Worm (Caenorhabditis elegans) whole organism, early embryonic: ENCODE data around the gene lmtr-5.

Experiments used
- B0310.2 ChIP-seq: sonication (generic microtip); optimal IDR thresholded peaks from 2 replicates; lab custom pipeline; 2016; ENCODE audit warnings: mild to moderate bottlenecking, missing genetic modification characterization, missing compliant biosample characterization
- F13C5.2 ChIP-seq: sonication (generic microtip); optimal IDR thresholded peaks from 2 replicates; lab custom pipeline; 2017; ENCODE audit warnings: mild to moderate bottlenecking, missing genetic modification characterization, inconsistent platforms, missing compliant biosample characterization
- aly-1 ChIP-seq: sonication (generic microtip); optimal IDR thresholded peaks from 2 replicates; lab custom pipeline; 2016; ENCODE audit warnings: missing genetic modification characterization, missing compliant biosample characterization
- ama-1 ChIP-seq: fragments of 150-350 bp; optimal IDR thresholded peaks from 2 replicates; lab custom pipeline; 2014
- ceh-13 ChIP-seq: fragments of 200-800 bp; sonication (Bioruptor generic); optimal IDR thresholded peaks from 2 replicates; lab custom pipeline; 2018; ENCODE audit warnings: mild to moderate bottlenecking, missing genetic modification characterization, missing compliant biosample characterization
- ceh-36 ChIP-seq: sonication (generic microtip); optimal IDR thresholded peaks from 2 replicates; lab custom pipeline; 2016; ENCODE audit warnings: missing genetic modification characterization, inconsistent platforms, missing compliant biosample characterization
- ets-7 ChIP-seq: sonication (generic microtip); optimal IDR thresholded peaks from 2 replicates; lab custom pipeline; 2016; ENCODE audit warnings: missing genotype, missing genetic modification characterization, missing compliant biosample characterization
- flt-1 ChIP-seq: fragments of 200-800 bp; sonication (Bioruptor generic); IDR thresholded peaks from 2 replicates; pipeline ENCODE4 v1.3.6; 2022; ENCODE audit warnings: missing genetic modification characterization, missing compliant biosample characterization
- hmbx-1 ChIP-seq: sonication (generic microtip); optimal IDR thresholded peaks from 2 replicates; lab custom pipeline; 2016; ENCODE audit warnings: mild to moderate bottlenecking, missing genetic modification characterization, missing compliant biosample characterization
- hmg-4 ChIP-seq: fragments of 200-800 bp; sonication (Bioruptor generic); optimal IDR thresholded peaks from 2 replicates; lab custom pipeline; 2018; ENCODE audit warnings: mild to moderate bottlenecking, missing genetic modification characterization, missing compliant biosample characterization
- hnd-1 ChIP-seq: sonication (generic microtip); optimal IDR thresholded peaks from 2 replicates; lab custom pipeline; 2016; ENCODE audit warnings: missing genetic modification characterization, missing compliant biosample characterization
- pes-1 ChIP-seq: fragments of 200-800 bp; sonication (Bioruptor generic); IDR thresholded peaks from 2 replicates; pipeline ENCODE4 v1.3.6; 2022; ENCODE audit warnings: missing genetic modification reagents, missing genetic modification characterization, missing compliant biosample characterization
- scrt-1 ChIP-seq: fragments of 200-800 bp; sonication (Bioruptor generic); IDR thresholded peaks from 2 replicates; pipeline ENCODE4 v1.3.6; 2022; ENCODE audit warnings: missing genetic modification characterization, missing compliant biosample characterization
- sea-1 ChIP-seq: fragments of 200-800 bp; sonication (Bioruptor generic); conservative IDR thresholded peaks from 2 replicates; pipeline ENCODE4 v1.3.6; 2022; ENCODE audit warnings: missing genetic modification characterization, missing compliant biosample characterization
- tbx-11 ChIP-seq: fragments of 200-800 bp; sonication (Bioruptor generic); IDR thresholded peaks from 2 replicates; pipeline ENCODE4 v1.3.6; 2022; ENCODE audit warnings: missing genetic modification characterization, missing compliant biosample characterization
- tbx-37 ChIP-seq: fragments of 200-800 bp; sonication (Bioruptor generic); conservative IDR thresholded peaks from 2 replicates; pipeline ENCODE4 v1.3.6; 2022; ENCODE audit warnings: missing genetic modification reagents, missing genetic modification characterization, missing compliant biosample characterization
- tra-4 ChIP-seq: sonication (generic microtip); optimal IDR thresholded peaks from 2 replicates; lab custom pipeline; 2017; ENCODE audit warnings: missing genetic modification characterization, missing compliant biosample characterization

Gene lmtr-5

ce11 chrIII:3190660-3191059, 7.2 kb downstream of the lmtr-5 start:
- TF ChIP-seq sea-1 = no peak

DNA sequence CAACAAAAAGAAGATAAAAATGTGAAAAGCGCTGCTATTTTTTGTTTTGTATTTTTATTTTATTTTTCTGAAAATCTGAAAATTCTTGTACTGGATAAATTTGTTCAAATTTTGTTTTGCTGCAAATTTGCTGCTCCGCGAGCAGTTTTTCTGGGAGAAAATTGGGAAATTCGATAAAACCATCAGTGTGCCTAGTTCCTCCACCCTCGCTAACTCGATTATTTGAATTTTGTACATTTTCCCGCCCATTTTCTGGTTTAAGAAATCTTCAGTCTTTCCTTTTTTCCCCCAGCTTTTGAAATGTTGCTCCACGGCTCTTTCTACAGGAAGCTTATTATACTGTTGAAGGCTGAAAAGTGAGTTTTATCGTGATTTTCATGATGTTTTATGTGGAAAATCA, 7.7 kb downstream of the lmtr-5 start, which contains the start of gene R148.8:
Gene R148.8, plus strand, starts transcription at position 301 of the 400 bp plus-strand sequence.
- TF ChIP-seq F13C5.2 (tag; lab: Kevin White, UChicago) (no peak), tbx-37 (GFP tag; lab: Robert Waterston, UW) (no peak), hmg-4 (GFP tag; lab: Kevin White, UChicago) (no peak), ama-1 (lab: Kevin White, UChicago) (no peak), tbx-11 (no peak), scrt-1 (GFP tag; lab: Robert Waterston, UW) (no peak), tra-4 (tag; lab: Kevin White, UChicago) (no peak), flt-1 (GFP tag; lab: Robert Waterston, UW) (no peak), sea-1 (no peak), ceh-13 (no peak), B0310.2 (no peak), hmbx-1 (tag; lab: Kevin White, UChicago) (no peak), ets-7 (tag; lab: Kevin White, UChicago) (no peak)

- TF ChIP-seq ceh-13 = no peak
Observed at ce11 chrIII:3191729-3192128, 8.3 kb downstream of the lmtr-5 start.

DNA sequence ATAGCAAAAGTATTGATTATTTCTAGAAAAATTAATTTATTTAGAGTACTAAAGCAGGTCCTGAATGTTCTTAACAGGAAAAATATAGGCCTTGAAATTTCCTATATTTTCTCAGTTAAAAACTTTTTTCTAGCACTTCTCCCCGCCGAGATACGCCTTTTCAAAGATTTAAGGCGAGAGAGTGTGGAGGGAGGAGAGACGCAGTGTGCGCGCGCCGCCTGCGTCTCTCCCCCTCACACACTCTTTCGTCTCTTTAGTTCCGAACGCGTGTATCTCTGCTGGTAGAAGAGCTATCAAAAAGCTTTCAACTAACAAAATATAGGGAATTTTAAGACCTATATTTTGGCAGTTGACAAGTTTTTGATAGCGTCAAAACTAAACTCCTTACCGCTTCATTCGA, 14.4 kb downstream of the lmtr-5 start:
- no peak for TF ChIP-seq pes-1 (GFP tag; lab: Robert Waterston, UW)
- TF ChIP-seq flt-1 (GFP tag; lab: Robert Waterston, UW) = no peak
- TF ChIP-seq sea-1 = no peak
- no peak for TF ChIP-seq hnd-1 (tag; lab: Kevin White, UChicago)
- no peak for TF ChIP-seq ama-1 (lab: Kevin White, UChicago)
- no peak for TF ChIP-seq ceh-13
- no peak for TF ChIP-seq ets-7 (tag; lab: Kevin White, UChicago)
- no peak for TF ChIP-seq hmg-4 (GFP tag; lab: Kevin White, UChicago)
- TF ChIP-seq tra-4 (tag; lab: Kevin White, UChicago) = no peak
- TF ChIP-seq tbx-11 = no peak
- no peak for TF ChIP-seq F13C5.2 (tag; lab: Kevin White, UChicago)
- TF ChIP-seq ceh-36 (tag; lab: Kevin White, UChicago) = no peak
- TF ChIP-seq hmbx-1 (tag; lab: Kevin White, UChicago) = no peak
- no peak for TF ChIP-seq tbx-37 (GFP tag; lab: Robert Waterston, UW)

- no peak for TF ChIP-seq sea-1
Observed at ce11 chrIII:3198307-3198706, 14.8 kb downstream of the lmtr-5 start, which contains the start of gene R148.7. Gene R148.7, minus strand, starts transcription at chrIII:3198407.

DNA sequence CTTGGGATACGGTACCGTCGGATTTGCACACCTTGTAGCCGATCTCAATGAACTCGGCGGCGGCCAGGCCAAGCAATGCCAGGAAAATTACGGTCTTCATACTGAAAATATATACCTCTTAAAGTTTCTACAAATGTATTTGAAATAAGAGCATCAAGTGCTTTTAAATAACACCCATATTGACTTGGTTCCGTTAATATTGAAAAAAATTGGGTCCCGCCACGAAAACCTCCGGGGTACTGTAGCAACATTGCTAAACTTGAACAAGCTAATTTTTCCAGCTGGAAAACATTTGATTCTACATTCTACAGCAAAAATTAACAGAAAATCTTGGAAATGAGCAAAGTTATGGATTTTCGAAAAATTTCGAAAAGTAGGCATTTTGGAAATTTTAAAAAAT, 15.9 kb downstream of the lmtr-5 start, which contains the start of gene heh-1:
Gene heh-1, minus strand, starts transcription at position 101 of the 400 bp plus-strand sequence.
- TF ChIP-seq B0310.2 (no peak), scrt-1 (GFP tag; lab: Robert Waterston, UW) (no peak), tra-4 (tag; lab: Kevin White, UChicago) (no peak), hnd-1 (tag; lab: Kevin White, UChicago) (no peak), hmbx-1 (tag; lab: Kevin White, UChicago) (no peak), tbx-37 (GFP tag; lab: Robert Waterston, UW) (no peak), sea-1 (no peak), aly-1 (tag; lab: Kevin White, UChicago) (no peak), pes-1 (GFP tag; lab: Robert Waterston, UW) (no peak), ets-7 (tag; lab: Kevin White, UChicago) (no peak), tbx-11 (no peak), ama-1 (lab: Kevin White, UChicago) (no peak), ceh-36 (tag; lab: Kevin White, UChicago) (no peak), ceh-13 (no peak), hmg-4 (GFP tag; lab: Kevin White, UChicago) (no peak), F13C5.2 (tag; lab: Kevin White, UChicago) (no peak), flt-1 (GFP tag; lab: Robert Waterston, UW) (no peak)

ce11 chrIII:3200563-3200962, 17.1 kb downstream of the lmtr-5 start:
- no peak for TF ChIP-seq B0310.2
- TF ChIP-seq ets-7 (tag; lab: Kevin White, UChicago) = no peak
- no peak for TF ChIP-seq hnd-1 (tag; lab: Kevin White, UChicago)
- TF ChIP-seq hmg-4 (GFP tag; lab: Kevin White, UChicago) = no peak
- TF ChIP-seq pes-1 (GFP tag; lab: Robert Waterston, UW) = no peak
- TF ChIP-seq ceh-13 = no peak
- TF ChIP-seq sea-1 = no peak
- TF ChIP-seq aly-1 (tag; lab: Kevin White, UChicago) = no peak
- TF ChIP-seq tbx-37 (GFP tag; lab: Robert Waterston, UW) = no peak
- no peak for TF ChIP-seq ama-1 (lab: Kevin White, UChicago)
- no peak for TF ChIP-seq hmbx-1 (tag; lab: Kevin White, UChicago)
- no peak for TF ChIP-seq flt-1 (GFP tag; lab: Robert Waterston, UW)
- no peak for TF ChIP-seq ceh-36 (tag; lab: Kevin White, UChicago)

DNA sequence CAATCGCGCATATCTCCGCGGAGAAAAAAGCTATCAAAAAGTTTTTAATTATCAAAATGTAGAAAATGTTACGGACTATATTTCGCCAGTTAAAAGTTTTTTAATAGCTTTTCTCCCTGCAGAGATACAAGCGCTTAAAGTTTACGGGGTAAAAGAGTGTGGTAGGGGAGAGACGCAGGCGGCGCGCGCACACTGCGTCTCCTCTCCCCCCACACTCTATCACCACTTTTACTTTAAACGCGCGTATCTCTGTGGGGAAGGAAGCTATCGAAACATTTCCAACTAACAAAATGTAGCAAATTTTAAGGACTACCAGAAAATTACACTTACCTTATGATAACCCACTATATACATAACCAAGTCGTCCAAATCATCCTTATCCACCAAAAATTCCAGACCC, 20.1 kb downstream of the lmtr-5 start:
- TF ChIP-seq aly-1 (tag; lab: Kevin White, UChicago) = no peak
- TF ChIP-seq hmbx-1 (tag; lab: Kevin White, UChicago) = no peak
- no peak for TF ChIP-seq ceh-36 (tag; lab: Kevin White, UChicago)
- no peak for TF ChIP-seq scrt-1 (GFP tag; lab: Robert Waterston, UW)
- no peak for TF ChIP-seq tra-4 (tag; lab: Kevin White, UChicago)
- TF ChIP-seq ets-7 (tag; lab: Kevin White, UChicago) = no peak
- TF ChIP-seq tbx-11 = no peak
- no peak for TF ChIP-seq ceh-13
- no peak for TF ChIP-seq tbx-37 (GFP tag; lab: Robert Waterston, UW)
- no peak for TF ChIP-seq flt-1 (GFP tag; lab: Robert Waterston, UW)
- TF ChIP-seq B0310.2 = no peak
- TF ChIP-seq sea-1 = no peak
